Worm (Caenorhabditis elegans) whole organism, late embryonic: ENCODE data around the gene lpr-2.
A peak's percentile ranks its signal among the peaks of the same experiment; 100 is the strongest.

Experiments used
- C38D4.7 ChIP-seq: fragments of 200-800 bp; sonication (Bioruptor generic); optimal IDR thresholded peaks from 2 replicates; lab custom pipeline; 2018; ENCODE audit warnings: mild to moderate bottlenecking, missing genetic modification characterization, moderate library complexity, missing compliant biosample characterization
- F13H6.1 ChIP-seq: sonication (generic microtip); optimal IDR thresholded peaks from 2 replicates; lab custom pipeline; 2016; ENCODE audit warnings: missing genetic modification characterization, missing compliant biosample characterization
- K02D7.2 ChIP-seq: sonication (generic microtip); optimal IDR thresholded peaks from 2 replicates; lab custom pipeline; 2017; ENCODE audit warnings: mild to moderate bottlenecking, missing genetic modification characterization, missing compliant biosample characterization
- K09A11.1 ChIP-seq: sonication (generic microtip); optimal IDR thresholded peaks from 2 replicates; lab custom pipeline; 2017; ENCODE audit warnings: antibody characterized with exemption, mild to moderate bottlenecking, missing genetic modification characterization, missing compliant biosample characterization; ENCODE audit not compliant: insufficient read depth
- T23F11.4 ChIP-seq: fragments of 200-800 bp; sonication (Bioruptor generic); optimal IDR thresholded peaks from 2 replicates; lab custom pipeline; 2018; ENCODE audit warnings: mild to moderate bottlenecking, missing genetic modification characterization, missing compliant biosample characterization
- ahr-1 ChIP-seq: sonication (generic microtip); optimal IDR thresholded peaks from 2 replicates; lab custom pipeline; 2016; ENCODE audit warnings: missing genetic modification characterization, missing compliant biosample characterization
- ama-1 ChIP-seq: fragments of 150-350 bp; optimal IDR thresholded peaks from 2 replicates; lab custom pipeline; 2014
- ceh-14 ChIP-seq: sonication (generic microtip); optimal IDR thresholded peaks from 2 replicates; lab custom pipeline; 2016; ENCODE audit warnings: missing genotype, missing genetic modification characterization, missing compliant biosample characterization
- ceh-18 ChIP-seq: sonication (generic microtip); optimal IDR thresholded peaks from 2 replicates; lab custom pipeline; 2016; ENCODE audit warnings: missing genetic modification characterization, missing compliant biosample characterization
- ceh-19 ChIP-seq: fragments of 200-800 bp; sonication (Bioruptor generic); optimal IDR thresholded peaks from 2 replicates; lab custom pipeline; 2018; ENCODE audit warnings: mild to moderate bottlenecking, missing genetic modification characterization, missing compliant biosample characterization
- ceh-2 ChIP-seq: sonication (generic microtip); optimal IDR thresholded peaks from 2 replicates; lab custom pipeline; 2016; ENCODE audit warnings: missing genotype, missing genetic modification characterization, missing compliant biosample characterization
- ceh-24 ChIP-seq: sonication (generic microtip); optimal IDR thresholded peaks from 2 replicates; lab custom pipeline; 2016; ENCODE audit warnings: mild to moderate bottlenecking, missing genetic modification characterization, missing compliant biosample characterization
- ceh-34 ChIP-seq: sonication (generic microtip); optimal IDR thresholded peaks from 2 replicates; lab custom pipeline; 2016; ENCODE audit warnings: mild to moderate bottlenecking, missing genetic modification characterization, missing compliant biosample characterization
- ceh-48 ChIP-seq: sonication (generic microtip); optimal IDR thresholded peaks from 2 replicates; lab custom pipeline; 2016; ENCODE audit warnings: missing genetic modification characterization, inconsistent platforms, missing compliant biosample characterization
- ceh-6 ChIP-seq: fragments of 200-800 bp; sonication (Bioruptor generic); optimal IDR thresholded peaks from 2 replicates; lab custom pipeline; 2018; ENCODE audit warnings: mild to moderate bottlenecking, missing genetic modification characterization, missing compliant biosample characterization
- che-1 ChIP-seq: sonication (generic microtip); optimal IDR thresholded peaks from 2 replicates; lab custom pipeline; 2016; ENCODE audit warnings: mild to moderate bottlenecking, missing genetic modification characterization, missing compliant biosample characterization
- elt-2 ChIP-seq: sonication (generic microtip); optimal IDR thresholded peaks from 2 replicates; lab custom pipeline; 2016; ENCODE audit warnings: missing genetic modification reagents, missing genetic modification characterization, missing compliant biosample characterization
- elt-4 ChIP-seq: sonication (generic microtip); optimal IDR thresholded peaks from 2 replicates; lab custom pipeline; 2016; ENCODE audit warnings: missing genetic modification characterization, missing compliant biosample characterization
- eyg-1 ChIP-seq: sonication (generic microtip); optimal IDR thresholded peaks from 2 replicates; lab custom pipeline; 2016; ENCODE audit warnings: missing genotype, missing genetic modification characterization, missing compliant biosample characterization
- fax-1 ChIP-seq: sonication (generic microtip); optimal IDR thresholded peaks from 2 replicates; lab custom pipeline; 2016; ENCODE audit warnings: missing genotype, missing genetic modification characterization, missing compliant biosample characterization
- fkh-6 ChIP-seq: sonication (generic microtip); optimal IDR thresholded peaks from 2 replicates; lab custom pipeline; 2016; ENCODE audit warnings: missing genetic modification characterization, missing compliant biosample characterization
- hlh-15 ChIP-seq: sonication (generic microtip); optimal IDR thresholded peaks from 2 replicates; lab custom pipeline; 2016; ENCODE audit warnings: missing genetic modification characterization, missing compliant biosample characterization
- madf-2 ChIP-seq: sonication (generic microtip); optimal IDR thresholded peaks from 2 replicates; lab custom pipeline; 2017; ENCODE audit warnings: missing genetic modification characterization, missing compliant biosample characterization
- nhr-11 ChIP-seq: fragments of 150-350 bp; optimal IDR thresholded peaks from 2 replicates; lab custom pipeline; 2014; ENCODE audit warnings: missing biosample characterization, missing genetic modification characterization
- nhr-232 ChIP-seq: sonication (generic microtip); optimal IDR thresholded peaks from 2 replicates; lab custom pipeline; 2016; ENCODE audit warnings: missing genetic modification characterization, missing compliant biosample characterization
- odd-2 ChIP-seq: sonication (generic microtip); optimal IDR thresholded peaks from 2 replicates; lab custom pipeline; 2017; ENCODE audit warnings: antibody characterized with exemption, mild to moderate bottlenecking, missing genetic modification characterization, missing compliant biosample characterization
- pag-3 ChIP-seq: sonication (generic microtip); optimal IDR thresholded peaks from 2 replicates; lab custom pipeline; 2016; ENCODE audit warnings: missing compliant biosample characterization, missing genetic modification characterization, borderline replicate concordance
- pqm-1 ChIP-seq: sonication (generic microtip); optimal IDR thresholded peaks from 2 replicates; lab custom pipeline; 2016; ENCODE audit warnings: missing genetic modification characterization, missing compliant biosample characterization
- ref-2 ChIP-seq: sonication (generic microtip); optimal IDR thresholded peaks from 2 replicates; lab custom pipeline; 2016; ENCODE audit warnings: missing genetic modification characterization, missing compliant biosample characterization
- rnt-1 ChIP-seq: sonication (generic microtip); optimal IDR thresholded peaks from 2 replicates; lab custom pipeline; 2016; ENCODE audit warnings: missing genetic modification characterization, missing compliant biosample characterization
- sox-2 ChIP-seq: fragments of 200-800 bp; sonication (Bioruptor generic); IDR thresholded peaks from 2 replicates; pipeline ENCODE4 v1.3.6; 2022; ENCODE audit warnings: missing genetic modification reagents, missing genetic modification characterization, missing compliant biosample characterization
- tbx-2 ChIP-seq: sonication (generic microtip); optimal IDR thresholded peaks from 2 replicates; lab custom pipeline; 2016; ENCODE audit warnings: missing genetic modification characterization, missing compliant biosample characterization
- ttx-3 ChIP-seq: sonication (generic microtip); optimal IDR thresholded peaks from 2 replicates; lab custom pipeline; 2016; ENCODE audit warnings: missing genetic modification reagents, missing genetic modification characterization, missing compliant biosample characterization
- unc-42 ChIP-seq: sonication (generic microtip); optimal IDR thresholded peaks from 2 replicates; lab custom pipeline; 2016; ENCODE audit warnings: missing genotype, missing genetic modification characterization, missing compliant biosample characterization
- unc-55 ChIP-seq: sonication (generic microtip); optimal IDR thresholded peaks from 2 replicates; lab custom pipeline; 2017; ENCODE audit warnings: missing biosample characterization, missing genetic modification reagents, missing genetic modification characterization

Gene lpr-2

DNA sequence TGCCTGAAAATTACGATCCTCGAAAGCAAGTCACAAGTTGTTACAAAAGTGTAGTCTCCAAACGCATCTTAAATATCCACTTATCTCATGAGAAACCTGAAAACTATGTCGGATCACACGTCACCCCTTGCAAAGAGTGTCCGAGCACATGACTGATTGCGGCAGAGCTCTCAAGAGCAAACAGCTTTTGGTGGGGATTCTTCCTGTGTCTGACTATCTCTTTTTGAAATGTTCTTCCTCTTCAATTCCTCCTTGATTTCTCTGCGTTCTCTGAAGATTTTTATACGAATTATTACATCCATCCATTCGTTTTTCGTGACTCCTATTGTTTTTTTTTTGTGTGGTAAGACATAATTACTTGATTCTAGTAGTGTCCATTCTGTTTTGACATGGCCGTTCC, 30.2 kb upstream of the lpr-2 start, which contains the start of gene T12A7.6:
Gene T12A7.6 (plus strand): TSS at position 369 of the 400 bp plus-strand sequence.
- TF ChIP-seq odd-2 (tag; lab: Kevin White, UChicago) (no peak), ceh-18 (tag; lab: Kevin White, UChicago) (peak; percentile 15)
- TF ChIP-seq, all 69 proteins: peak for 1

DNA sequence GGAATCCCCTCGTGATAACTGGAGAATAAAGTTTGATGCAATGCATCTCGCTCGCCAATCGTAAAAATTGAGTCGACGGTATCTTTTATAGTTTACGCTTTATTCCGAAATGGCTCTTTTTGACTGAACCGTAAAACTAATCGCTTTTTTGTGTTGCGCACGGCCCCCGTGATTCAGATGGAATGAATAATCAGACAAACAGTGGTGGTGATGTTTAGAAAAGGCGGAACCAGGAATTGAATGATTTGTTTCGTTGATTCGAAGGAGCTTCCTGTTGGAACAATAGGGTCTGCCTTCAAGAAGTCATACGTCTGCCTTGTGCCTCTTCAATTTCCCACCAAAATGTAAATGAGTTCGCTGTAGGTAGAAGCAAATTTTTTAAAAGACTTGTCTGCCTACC, 24.7 kb upstream of the lpr-2 start, which contains the start of gene scl-18:
Gene scl-18 (minus strand): TSS at position 101 of the 400 bp plus-strand sequence.
- TF ChIP-seq ceh-14 (tag; lab: Kevin White, UChicago) = no peak

- TF ChIP-seq elt-4 (tag; lab: Kevin White, UChicago) (no peak), pag-3 (tag; lab: Kevin White, UChicago) (no peak), F13H6.1 (tag; lab: Kevin White, UChicago) (no peak), K09A11.1 (tag; lab: Kevin White, UChicago) (no peak), ceh-48 (tag; lab: Kevin White, UChicago) (no peak), nhr-232 (no peak), sox-2 (GFP tag; lab: Robert Waterston, UW) (no peak)
Observed at ce11 chrIV:11755003-11755402, 24.0 kb upstream of the lpr-2 start, which contains the start of gene T12A7.10. T12A7.10 (minus strand) TSS chrIV:11755103.

- TF ChIP-seq fax-1 (tag; lab: Kevin White, UChicago) (no peak), ceh-24 (no peak), che-1 (tag; lab: Kevin White, UChicago) (no peak), nhr-232 (no peak), ceh-18 (tag; lab: Kevin White, UChicago) (no peak), madf-2 (tag; lab: Kevin White, UChicago) (no peak), ama-1 (no peak), C38D4.7 (GFP tag; lab: Kevin White, UChicago) (no peak), K02D7.2 (tag; lab: Kevin White, UChicago) (no peak), ttx-3 (tag; lab: Kevin White, UChicago) (no peak), T23F11.4 (GFP tag; lab: Kevin White, UChicago) (no peak), hlh-15 (no peak), eyg-1 (tag; lab: Kevin White, UChicago) (no peak), fkh-6 (tag; lab: Kevin White, UChicago) (no peak)
Observed at ce11 chrIV:11755907-11756306, 23.1 kb upstream of the lpr-2 start, which contains the start of gene T12A7.9. T12A7.9 (minus strand) TSS chrIV:11756007.

DNA sequence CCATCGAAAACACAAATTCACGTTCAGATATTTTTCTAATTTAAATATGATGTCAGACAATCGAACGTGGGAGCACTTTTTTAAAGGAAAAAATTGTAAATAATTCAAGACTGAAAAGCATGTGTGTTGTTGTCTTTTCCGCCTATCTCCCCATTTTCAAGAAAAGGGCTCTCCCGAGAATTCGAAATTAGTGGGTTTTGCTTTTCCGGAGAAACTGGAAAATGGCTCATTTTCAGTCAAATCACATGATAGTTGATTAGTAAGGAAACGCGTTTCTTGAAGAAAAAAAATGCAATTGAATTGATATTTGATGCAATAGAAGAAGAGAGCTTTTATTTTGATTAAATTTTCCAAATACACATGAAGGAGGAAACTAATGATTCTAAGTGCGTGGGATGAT, 19.2 kb upstream of the lpr-2 start:
- TF ChIP-seq ceh-24 (no peak), ceh-19 (GFP tag; lab: Kevin White, UChicago) (no peak), unc-42 (tag; lab: Kevin White, UChicago) (no peak), ahr-1 (tag; lab: Kevin White, UChicago) (no peak), nhr-11 (tag; lab: Kevin White, UChicago) (no peak), pqm-1 (tag; lab: Kevin White, UChicago) (no peak), tbx-2 (tag; lab: Kevin White, UChicago) (no peak), rnt-1 (tag; lab: Kevin White, UChicago) (no peak)

ce11 chrIV:11760700-11761459, 18.1 kb upstream of the lpr-2 start, which contains the start of gene T12A7.2:
T12A7.2 (minus strand) TSS chrIV:11761111.
- TF ChIP-seq ceh-6 (GFP tag; lab: Kevin White, UChicago) (no peak), unc-42 (tag; lab: Kevin White, UChicago) (peak; percentile 4), tbx-2 (tag; lab: Kevin White, UChicago) (peak; percentile 22), elt-2 (tag; lab: Kevin White, UChicago) (peak; percentile 75), elt-4 (tag; lab: Kevin White, UChicago) (no peak), rnt-1 (tag; lab: Kevin White, UChicago) (no peak), ceh-18 (tag; lab: Kevin White, UChicago) (peak; percentile 24), ceh-34 (tag; lab: Kevin White, UChicago) (no peak), unc-55 (GFP tag; lab: Kevin White, UChicago) (no peak), ceh-2 (tag; lab: Kevin White, UChicago) (no peak), ref-2 (peak; percentile 2)
